Worm (Caenorhabditis elegans): ENCODE data around the gene E02H4.6.

ce11 chrX:14244493-14244892 lies 7.4 kb downstream of the E02H4.6 start:
- no peak for TF ChIP-seq nhr-12 (tag; optimal IDR thresholded peaks at IDR 0.05)
- no peak for TF ChIP-seq nhr-28 (tag; optimal IDR thresholded peaks at IDR 0.05)
- TF ChIP-seq lin-13 (tag; optimal IDR thresholded peaks at IDR 0.05): no peak
- no peak for TF ChIP-seq blmp-1 (tag; optimal IDR thresholded peaks at IDR 0.05)
- no peak for TF ChIP-seq sptf-1 (tag; optimal IDR thresholded peaks at IDR 0.05)
- no peak for TF ChIP-seq nhr-237 (tag; optimal IDR thresholded peaks at IDR 0.05)
- TF ChIP-seq unc-62 (GFP tag; optimal IDR thresholded peaks at IDR 0.05): no peak
